Fruit fly (Drosophila melanogaster) whole organism, pupa: ENCODE measurements around the gene Jhbp15.

ENCODE experiments used
- CG12605 ChIP-seq: fragments of 200-800 bp; sonication (Bioruptor generic); IDR thresholded peaks from 2 replicates; pipeline ENCODE4 v1.3.6; 2022; ENCODE audit warnings: missing biosample characterization, missing genetic modification characterization
- CG13204 ChIP-seq: fragments of 200-800 bp; sonication (Bioruptor generic); optimal IDR thresholded peaks from 2 replicates; lab custom pipeline; 2018; ENCODE audit warnings: missing biosample characterization, mild to moderate bottlenecking, missing genetic modification characterization, moderate library complexity
- CG15710 ChIP-seq: fragments of 200-800 bp; sonication (Bioruptor generic); optimal IDR thresholded peaks from 2 replicates; lab custom pipeline; 2018; ENCODE audit warnings: missing biosample characterization, mild to moderate bottlenecking, missing genetic modification characterization, moderate library complexity
- CG17806 ChIP-seq: fragments of 200-800 bp; sonication (Bioruptor generic); optimal IDR thresholded peaks from 2 replicates; lab custom pipeline; 2018; ENCODE audit warnings: missing biosample characterization, mild to moderate bottlenecking, missing genetic modification characterization, moderate library complexity
- CG32121 ChIP-seq: fragments of 200-800 bp; sonication (Bioruptor generic); IDR thresholded peaks from 2 replicates; pipeline ENCODE4 v1.3.6; 2022; ENCODE audit warnings: missing biosample characterization, missing genetic modification characterization
- CG4496 ChIP-seq: fragments of 200-800 bp; sonication (Bioruptor generic); IDR thresholded peaks from 3 replicates; pipeline ENCODE4 v1.3.6; 2022; ENCODE audit warnings: missing biosample characterization, missing genetic modification characterization
- CG8159 ChIP-seq: fragments of 200-800 bp; sonication (Bioruptor generic); optimal IDR thresholded peaks from 3 replicates; lab custom pipeline; 2018; ENCODE audit warnings: missing biosample characterization, mild to moderate bottlenecking, missing genetic modification characterization, moderate library complexity
- CG8301 ChIP-seq: fragments of 200-800 bp; sonication (Bioruptor generic); optimal IDR thresholded peaks from 2 replicates; lab custom pipeline; 2018; ENCODE audit warnings: missing biosample characterization, mild to moderate bottlenecking, missing genetic modification characterization
- EcR ChIP-seq: fragments of 200-800 bp; sonication (Bioruptor generic); optimal IDR thresholded peaks from 3 replicates; lab custom pipeline; 2019; ENCODE audit warnings: missing biosample characterization, missing genetic modification characterization, mild to moderate bottlenecking, moderate library complexity, missing genetic modification reagents
- Pif1A ChIP-seq: fragments of 200-800 bp; sonication (Bioruptor generic); optimal IDR thresholded peaks from 3 replicates; lab custom pipeline; 2016; ENCODE audit warnings: missing biosample characterization, missing genetic modification characterization
- Pif1B ChIP-seq: fragments of 200-800 bp; sonication (Bioruptor generic); optimal IDR thresholded peaks from 3 replicates; lab custom pipeline; 2016; ENCODE audit warnings: missing biosample characterization, missing genetic modification characterization
- rn ChIP-seq: fragments of 200-800 bp; sonication (Bioruptor generic); IDR thresholded peaks from 2 replicates; pipeline ENCODE4 v1.3.6; 2022; ENCODE audit warnings: missing biosample characterization, missing genetic modification characterization

- TF ChIP-seq CG13204, result no peak
- no peak for TF ChIP-seq Pif1A
- no peak for TF ChIP-seq CG15710
- no peak for TF ChIP-seq EcR (GFP tag; lab: Kevin White, UChicago)
- no peak for TF ChIP-seq CG32121 (GFP tag; lab: Robert Waterston, UW)
- no peak for TF ChIP-seq Pif1B
- TF ChIP-seq rn (GFP tag; lab: Robert Waterston, UW), result no peak
- no peak for TF ChIP-seq CG17806 (tag; lab: Kevin White, UChicago)
- TF ChIP-seq CG8301 (tag; lab: Kevin White, UChicago), result no peak
- no peak for TF ChIP-seq CG12605 (GFP tag; lab: Robert Waterston, UW)
- no peak for TF ChIP-seq CG8159 (tag; lab: Kevin White, UChicago)
- TF ChIP-seq CG4496, result no peak
These were observed 43.5 kb upstream of the Jhbp15 start for dm6 chr3R:21094292-21094691.
